Worm (Caenorhabditis elegans) whole organism, L2 larva: ENCODE measurements around the gene ptrn-1.
A peak's percentile ranks its signal among the peaks of the same experiment; 100 is the strongest.

Source experiments
- ZK546.5 ChIP-seq: sonication (generic microtip); optimal IDR thresholded peaks from 2 replicates; lab custom pipeline; 2017; ENCODE audit warnings: missing biosample characterization, missing genetic modification characterization
- ama-1 ChIP-seq: fragments of 150-350 bp; optimal IDR thresholded peaks from 2 replicates; lab custom pipeline; 2018; ENCODE audit warnings: inconsistent platforms
- blmp-1 ChIP-seq: sonication (generic microtip); optimal IDR thresholded peaks from 2 replicates; lab custom pipeline; 2017; ENCODE audit warnings: missing genetic modification characterization, mild to moderate bottlenecking, missing compliant biosample characterization, antibody characterized with exemption, moderate library complexity; ENCODE audit not compliant: insufficient read depth
- fos-1 ChIP-seq: fragments of 150-350 bp; optimal IDR thresholded peaks from 2 replicates; lab custom pipeline; 2014; ENCODE audit warnings: missing biosample characterization, missing genetic modification characterization
- lin-13 ChIP-seq: fragments of 150-350 bp; optimal IDR thresholded peaks from 2 replicates; lab custom pipeline; 2014; ENCODE audit warnings: missing biosample characterization, missing genetic modification reagents, missing genetic modification characterization
- lin-39 ChIP-seq: fragments of 150-350 bp; optimal IDR thresholded peaks from 2 replicates; lab custom pipeline; 2014; ENCODE audit warnings: missing biosample characterization, missing genetic modification reagents, missing genetic modification characterization
- mdl-1 ChIP-seq, 2 experiments: fragments of 150-350 bp in 1 of 2; sonication (generic microtip) in 1 of 2; optimal IDR thresholded peaks; 2 replicates each; lab custom pipeline; 2017; ENCODE audit warnings: missing biosample characterization in 2 of 2, missing genetic modification characterization in 2 of 2

DNA sequence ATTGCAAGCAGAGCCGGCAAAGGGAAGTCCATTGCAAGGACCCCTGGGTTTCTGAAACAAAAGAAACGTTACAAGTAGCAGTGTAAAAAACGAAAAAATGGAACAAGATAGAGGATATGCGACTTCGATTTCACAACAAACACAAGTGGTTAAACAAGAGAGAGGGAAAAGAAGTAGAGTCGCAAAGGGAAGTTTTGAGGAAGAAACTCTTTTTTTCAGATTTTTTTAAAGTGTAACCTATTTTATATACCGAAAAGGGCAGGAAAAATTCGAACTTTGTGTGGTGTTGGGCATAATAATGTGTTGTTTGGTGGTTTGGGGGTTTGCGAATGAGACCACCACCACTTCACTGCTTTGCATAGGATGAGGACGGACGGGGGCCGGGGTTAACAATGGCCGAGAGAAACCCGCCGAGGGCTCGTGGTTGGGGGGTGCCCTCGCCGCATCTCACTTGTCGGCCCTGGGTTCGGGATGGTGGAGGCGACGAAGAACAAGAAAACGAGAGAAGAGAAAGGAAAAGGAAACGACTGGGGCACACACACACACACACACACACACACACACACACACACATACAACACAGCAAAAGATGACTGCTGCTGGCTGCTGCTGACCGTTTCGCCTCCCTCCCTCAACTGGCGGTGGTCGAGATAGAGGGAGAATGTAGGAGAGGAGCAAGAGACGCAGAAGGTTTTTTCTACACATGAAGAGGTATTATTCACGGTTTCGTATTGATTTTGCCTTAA lies at the start of gene ptrn-1:
- no peak for TF ChIP-seq lin-39
- no peak for TF ChIP-seq ama-1 (lab: Kevin White, UChicago)
- peak; percentile 73 for TF ChIP-seq fos-1 (tag; lab: Kevin White, UChicago)
- peak; percentile 85 for TF ChIP-seq blmp-1 (tag; lab: Kevin White, UChicago)
- peak in 1 of 2 experiments; percentile 1 for TF ChIP-seq mdl-1 (tag; optimal IDR thresholded peaks at IDR 0.05; lab: Kevin White, UChicago)
- peak; percentile 72 for TF ChIP-seq lin-13 (GFP tag; lab: Kevin White, UChicago)
- TF ChIP-seq ZK546.5 (tag; lab: Kevin White, UChicago), result no peak
